Worm (Caenorhabditis elegans): Measurements from ENCODE around the gene oac-37.

DNA sequence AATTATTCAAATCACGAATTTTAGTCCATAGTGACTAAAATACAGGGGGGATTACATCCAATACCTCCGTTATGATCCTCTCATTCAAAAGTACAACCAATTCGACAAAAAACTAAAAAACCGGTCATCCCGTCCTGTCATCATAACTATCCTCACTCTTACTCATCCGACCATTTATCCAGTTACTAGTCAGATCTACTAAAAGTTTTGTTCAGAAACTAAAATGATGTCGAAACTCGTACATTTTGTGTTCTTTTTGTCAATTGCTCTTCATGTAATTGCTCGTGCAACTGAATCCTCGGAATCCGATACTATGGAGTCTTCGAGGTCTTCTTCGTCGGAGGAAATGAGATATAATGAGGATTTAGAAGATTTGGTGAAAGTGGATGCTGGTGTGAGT, 31.4 kb downstream of the oac-37 start, which contains the start of gene R05A10.2:
- TF ChIP-seq him-1 (tag; optimal IDR thresholded peaks at IDR 0.05): no peak
- no peak for TF ChIP-seq W03F9.2 (tag; optimal IDR thresholded peaks at IDR 0.05)

Data from whole organism, L4/young adult.